Fruit fly (Drosophila melanogaster) whole organism, wandering third instar larva: ENCODE measurements around the gene Sap30.

Experiments
- Abd-B ChIP-seq: fragments of >200 bp; optimal IDR thresholded peaks from 2 replicates; lab custom pipeline; 2017; ENCODE audit warnings: missing biosample characterization, missing genetic modification characterization
- CG32264 ChIP-seq: fragments of 200-800 bp; sonication (Bioruptor generic); optimal IDR thresholded peaks from 2 replicates; lab custom pipeline; 2016; ENCODE audit warnings: missing biosample characterization, missing genetic modification characterization
- Hr78 ChIP-seq: fragments of >200 bp; optimal IDR thresholded peaks from 2 replicates; lab custom pipeline; 2017; ENCODE audit warnings: missing biosample characterization, missing genetic modification characterization
- OdsH ChIP-seq: fragments of 200-800 bp; sonication (Bioruptor generic); optimal IDR thresholded peaks from 2 replicates; lab custom pipeline; 2016; ENCODE audit warnings: missing biosample characterization, mild to moderate bottlenecking, missing genetic modification characterization
- brk ChIP-seq: fragments of 200-800 bp; sonication (Bioruptor generic); optimal IDR thresholded peaks from 2 replicates; lab custom pipeline; 2016; ENCODE audit warnings: missing biosample characterization, mild to moderate bottlenecking, missing genetic modification characterization
- dl ChIP-seq, 2 experiments: fragments of 175-275, 200-275 bp in 1 of 2; fragments of 200-275 bp in 1 of 2; sonication (Bioruptor generic); optimal IDR thresholded peaks; lab custom pipeline; 2018; ENCODE audit warnings: mild to moderate bottlenecking in 2 of 2, missing biosample characterization in 2 of 2, missing genetic modification characterization in 2 of 2, moderate library complexity in 2 of 2; ENCODE audit not compliant: partially characterized antibody in 2 of 2, insufficient read depth in 1 of 2
- dmrt93B ChIP-seq: fragments of 200-800 bp; sonication (Bioruptor generic); optimal IDR thresholded peaks from 2 replicates; lab custom pipeline; 2018; ENCODE audit warnings: missing biosample characterization, mild to moderate bottlenecking, missing genetic modification characterization
- dsf ChIP-seq: sonication (Bioruptor generic); optimal IDR thresholded peaks from 2 replicates; lab custom pipeline; 2016; ENCODE audit warnings: missing biosample characterization, missing genetic modification characterization, borderline replicate concordance
- ey ChIP-seq: fragments of 200-800 bp; sonication (Bioruptor generic); optimal IDR thresholded peaks from 2 replicates; lab custom pipeline; 2016; ENCODE audit warnings: missing biosample characterization, missing genetic modification characterization
- foxo ChIP-seq, 2 experiments: fragments of 200-800 bp; sonication (Bioruptor generic); optimal IDR thresholded peaks; 2 replicates in 1 of 2; 3 replicates in 1 of 2; lab custom pipeline; 2016 to 2017; ENCODE audit warnings: missing biosample characterization in 2 of 2, missing genetic modification characterization in 2 of 2
- lola ChIP-seq: fragments of >200 bp; optimal IDR thresholded peaks from 2 replicates; lab custom pipeline; 2017; ENCODE audit warnings: missing biosample characterization, missing genetic modification characterization
- pan ChIP-seq: fragments of >200 bp; optimal IDR thresholded peaks from 2 replicates; lab custom pipeline; 2017
- psq ChIP-seq: fragments of 200-800 bp; sonication (Bioruptor generic); optimal IDR thresholded peaks from 3 replicates; lab custom pipeline; 2017; ENCODE audit warnings: missing biosample characterization, mild to moderate bottlenecking, missing genetic modification characterization, moderate library complexity
- tai ChIP-seq: sonication (Bioruptor generic); optimal IDR thresholded peaks from 2 replicates; lab custom pipeline; 2016; ENCODE audit warnings: missing biosample characterization, missing genetic modification characterization

DNA sequence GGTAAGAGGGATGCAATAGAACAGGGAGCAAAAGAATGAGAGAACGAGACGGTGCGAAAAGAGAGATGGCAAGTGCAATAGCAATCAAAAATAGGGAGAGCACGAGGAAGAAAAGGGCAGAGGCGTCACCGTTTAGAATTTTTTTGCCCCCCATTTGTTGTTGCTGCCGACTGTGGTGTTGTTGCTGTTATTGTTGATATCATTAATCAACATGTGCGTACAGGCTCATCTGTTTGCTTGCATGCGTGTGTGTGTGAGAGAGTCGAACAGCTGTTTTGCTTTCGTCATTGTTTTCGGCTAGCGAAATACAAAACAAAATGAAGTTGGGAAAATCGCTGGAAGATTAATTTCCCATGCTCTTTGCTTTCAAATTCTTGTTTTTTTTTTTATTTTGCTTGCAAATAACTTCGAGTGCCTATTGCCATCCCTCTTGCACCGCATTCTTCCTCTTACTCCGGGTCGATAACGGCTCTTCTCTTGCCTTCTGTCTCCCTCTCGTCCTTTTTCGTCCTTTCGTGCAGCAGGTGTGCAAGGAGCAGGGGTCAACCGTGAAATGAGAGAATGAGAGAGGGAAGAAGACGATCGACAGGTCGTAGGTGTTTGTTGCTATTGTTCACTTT lies 6.2 kb downstream of the Sap30 start:
- TF ChIP-seq psq: peak; percentile 55
- TF ChIP-seq brk (GFP tag; lab: Kevin White, UChicago): no peak
- no peak for TF ChIP-seq Abd-B (GFP tag; lab: Kevin White, UChicago)
- no peak for TF ChIP-seq pan
- TF ChIP-seq OdsH: no peak
- no peak for TF ChIP-seq Hr78 (GFP tag; lab: Kevin White, UChicago)
- TF ChIP-seq lola (GFP tag; lab: Kevin White, UChicago): no peak
- TF ChIP-seq dl (GFP tag; optimal IDR thresholded peaks at IDR 0.05; lab: Kevin White, UChicago; ENCODE audit: insufficient read depth in 1 of 2, partially characterized antibody in 2 of 2): no peak
- TF ChIP-seq CG32264 (GFP tag; lab: Kevin White, UChicago): no peak
- no peak for TF ChIP-seq dmrt93B (GFP tag; lab: Kevin White, UChicago)
- TF ChIP-seq foxo (GFP tag; optimal IDR thresholded peaks at IDR 0.05; lab: Kevin White, UChicago): no peak
- no peak for TF ChIP-seq tai (GFP tag; lab: Kevin White, UChicago)
- no peak for TF ChIP-seq dsf (GFP tag; lab: Kevin White, UChicago)
- TF ChIP-seq ey (GFP tag; lab: Kevin White, UChicago): no peak
